Worm (Caenorhabditis elegans) whole organism, late embryonic: ENCODE results near the gene C15F1.2.

Experiments
- ceh-22 ChIP-seq: sonication (generic microtip); optimal IDR thresholded peaks from 2 replicates; lab custom pipeline; 2017; ENCODE audit warnings: missing biosample characterization, missing genetic modification characterization
- pax-1 ChIP-seq: fragments of 150-350 bp; optimal IDR thresholded peaks from 2 replicates; lab custom pipeline; 2014; ENCODE audit warnings: missing biosample characterization, missing genetic modification characterization
- sox-4 ChIP-seq: sonication (generic microtip); optimal IDR thresholded peaks from 2 replicates; lab custom pipeline; 2017; ENCODE audit warnings: mild to moderate bottlenecking, missing genetic modification characterization, inconsistent platforms, missing compliant biosample characterization
- tbx-7 ChIP-seq: sonication (generic microtip); optimal IDR thresholded peaks from 2 replicates; lab custom pipeline; 2016; ENCODE audit warnings: missing genotype, missing genetic modification characterization, missing compliant biosample characterization

ce11 chrII:6934729-6935128, 45.0 kb upstream of the C15F1.2 start:
- no peak for TF ChIP-seq pax-1 (tag; lab: Kevin White, UChicago)
- no peak for TF ChIP-seq tbx-7 (tag; lab: Kevin White, UChicago)
- TF ChIP-seq ceh-22 (tag; lab: Kevin White, UChicago): no peak
- TF ChIP-seq sox-4: no peak
